Worm (Caenorhabditis elegans) whole organism, early embryonic: ENCODE results near the gene ZK180.7.

Experiments used
- B0310.2 ChIP-seq: sonication (generic microtip); optimal IDR thresholded peaks from 2 replicates; lab custom pipeline; 2016; ENCODE audit warnings: mild to moderate bottlenecking, missing genetic modification characterization, missing compliant biosample characterization
- F13C5.2 ChIP-seq: sonication (generic microtip); optimal IDR thresholded peaks from 2 replicates; lab custom pipeline; 2017; ENCODE audit warnings: mild to moderate bottlenecking, missing genetic modification characterization, inconsistent platforms, missing compliant biosample characterization
- ama-1 ChIP-seq: fragments of 150-350 bp; optimal IDR thresholded peaks from 2 replicates; lab custom pipeline; 2014
- ceh-36 ChIP-seq: sonication (generic microtip); optimal IDR thresholded peaks from 2 replicates; lab custom pipeline; 2016; ENCODE audit warnings: missing genetic modification characterization, inconsistent platforms, missing compliant biosample characterization
- flt-1 ChIP-seq: fragments of 200-800 bp; sonication (Bioruptor generic); IDR thresholded peaks from 2 replicates; pipeline ENCODE4 v1.3.6; 2022; ENCODE audit warnings: missing genetic modification characterization, missing compliant biosample characterization
- hmbx-1 ChIP-seq: sonication (generic microtip); optimal IDR thresholded peaks from 2 replicates; lab custom pipeline; 2016; ENCODE audit warnings: mild to moderate bottlenecking, missing genetic modification characterization, missing compliant biosample characterization
- hmg-4 ChIP-seq: fragments of 200-800 bp; sonication (Bioruptor generic); optimal IDR thresholded peaks from 2 replicates; lab custom pipeline; 2018; ENCODE audit warnings: mild to moderate bottlenecking, missing genetic modification characterization, missing compliant biosample characterization
- hnd-1 ChIP-seq: sonication (generic microtip); optimal IDR thresholded peaks from 2 replicates; lab custom pipeline; 2016; ENCODE audit warnings: missing genetic modification characterization, missing compliant biosample characterization
- pes-1 ChIP-seq: fragments of 200-800 bp; sonication (Bioruptor generic); IDR thresholded peaks from 2 replicates; pipeline ENCODE4 v1.3.6; 2022; ENCODE audit warnings: missing genetic modification reagents, missing genetic modification characterization, missing compliant biosample characterization
- scrt-1 ChIP-seq: fragments of 200-800 bp; sonication (Bioruptor generic); IDR thresholded peaks from 2 replicates; pipeline ENCODE4 v1.3.6; 2022; ENCODE audit warnings: missing genetic modification characterization, missing compliant biosample characterization
- sea-1 ChIP-seq: fragments of 200-800 bp; sonication (Bioruptor generic); conservative IDR thresholded peaks from 2 replicates; pipeline ENCODE4 v1.3.6; 2022; ENCODE audit warnings: missing genetic modification characterization, missing compliant biosample characterization
- tbx-11 ChIP-seq: fragments of 200-800 bp; sonication (Bioruptor generic); IDR thresholded peaks from 2 replicates; pipeline ENCODE4 v1.3.6; 2022; ENCODE audit warnings: missing genetic modification characterization, missing compliant biosample characterization
- tra-4 ChIP-seq: sonication (generic microtip); optimal IDR thresholded peaks from 2 replicates; lab custom pipeline; 2017; ENCODE audit warnings: missing genetic modification characterization, missing compliant biosample characterization

ce11 chrIV:4511259-4511890 is 21.0 kb downstream of the ZK180.7 start, which contains the start of the genes rfth-1 and ZK180.8:
- TF ChIP-seq scrt-1, result no peak
- TF ChIP-seq tra-4 (tag; lab: Kevin White, UChicago), result no peak
- TF ChIP-seq ama-1 (lab: Kevin White, UChicago), result no peak
- no peak for TF ChIP-seq sea-1 (GFP tag; lab: Robert Waterston, UW)
- no peak for TF ChIP-seq flt-1 (GFP tag; lab: Robert Waterston, UW)
- TF ChIP-seq tbx-11 (GFP tag; lab: Robert Waterston, UW), result no peak
- no peak for TF ChIP-seq F13C5.2 (tag; lab: Kevin White, UChicago)
- no peak for TF ChIP-seq hmbx-1 (tag; lab: Kevin White, UChicago)
- TF ChIP-seq pes-1, result no peak
- TF ChIP-seq B0310.2, result no peak
- no peak for TF ChIP-seq hnd-1 (tag; lab: Kevin White, UChicago)
- TF ChIP-seq hmg-4 (GFP tag; lab: Kevin White, UChicago), result no peak
- no peak for TF ChIP-seq ceh-36 (tag; lab: Kevin White, UChicago)
